Worm (Caenorhabditis elegans) whole organism, midembryonic: ENCODE measurements around the gene sma-9.

Experiments used
- T22C8.4 ChIP-seq: fragments of 200-800 bp; sonication (Bioruptor generic); IDR thresholded peaks from 2 replicates; pipeline ENCODE4 v1.3.6; 2022; ENCODE audit warnings: missing genetic modification characterization, missing compliant biosample characterization
- cog-1 ChIP-seq: sonication (generic microtip); optimal IDR thresholded peaks from 2 replicates; lab custom pipeline; 2016; ENCODE audit warnings: missing genetic modification characterization, missing compliant biosample characterization
- flt-1 ChIP-seq: fragments of 200-800 bp; sonication (Bioruptor generic); IDR thresholded peaks from 2 replicates; pipeline ENCODE4 v1.3.6; 2022; ENCODE audit warnings: missing genetic modification characterization, missing compliant biosample characterization
- klf-2 ChIP-seq: fragments of 200-800 bp; sonication (Bioruptor generic); conservative IDR thresholded peaks from 2 replicates; pipeline ENCODE4 v1.3.6; 2022; ENCODE audit warnings: missing genetic modification reagents, missing genetic modification characterization, missing compliant biosample characterization
- med-1 ChIP-seq: sonication (generic microtip); optimal IDR thresholded peaks from 2 replicates; lab custom pipeline; 2017; ENCODE audit warnings: missing genetic modification characterization, mild to moderate bottlenecking, missing compliant biosample characterization, antibody characterized with exemption, missing genetic modification reagents; ENCODE audit not compliant: insufficient read depth
- ref-1 ChIP-seq: fragments of 200-800 bp; sonication (Bioruptor generic); conservative IDR thresholded peaks from 2 replicates; pipeline ENCODE4 v1.3.6; 2022; ENCODE audit warnings: missing genetic modification reagents, missing genetic modification characterization, missing compliant biosample characterization
- tab-1 ChIP-seq: fragments of 200-800 bp; sonication (Bioruptor generic); IDR thresholded peaks from 2 replicates; pipeline ENCODE4 v1.3.6; 2022; ENCODE audit warnings: missing genetic modification characterization, missing compliant biosample characterization
- ztf-23 ChIP-seq: fragments of 200-800 bp; sonication (Bioruptor generic); IDR thresholded peaks from 2 replicates; pipeline ENCODE4 v1.3.6; 2022; ENCODE audit warnings: missing genetic modification reagents, missing genetic modification characterization, missing compliant biosample characterization
- ztf-29 ChIP-seq: fragments of 200-800 bp; sonication (Bioruptor generic); IDR thresholded peaks from 2 replicates; pipeline ENCODE4 v1.3.6; 2022; ENCODE audit warnings: missing genetic modification reagents, missing genetic modification characterization, missing compliant biosample characterization

sma-9 gene

ce11 chrX:10804441-10804840 lies 35.4 kb downstream of the sma-9 start, which contains the start of gene F31B12.4:
Gene F31B12.4, plus strand, starts transcription at chrX:10804741.
- no peak for TF ChIP-seq tab-1 (GFP tag; lab: Robert Waterston, UW)
- TF ChIP-seq flt-1 (GFP tag; lab: Robert Waterston, UW): no peak
- TF ChIP-seq T22C8.4 (GFP tag; lab: Robert Waterston, UW): no peak
- no peak for TF ChIP-seq ztf-23
- no peak for TF ChIP-seq ref-1
- TF ChIP-seq cog-1 (tag; lab: Kevin White, UChicago): no peak
- no peak for TF ChIP-seq med-1
- no peak for TF ChIP-seq ztf-29 (GFP tag; lab: Robert Waterston, UW)
- no peak for TF ChIP-seq klf-2 (GFP tag; lab: Robert Waterston, UW)

- TF ChIP-seq flt-1 (GFP tag; lab: Robert Waterston, UW) (no peak), ref-1 (no peak), klf-2 (GFP tag; lab: Robert Waterston, UW) (no peak), cog-1 (tag; lab: Kevin White, UChicago) (no peak), med-1 (no peak), tab-1 (GFP tag; lab: Robert Waterston, UW) (no peak), ztf-23 (no peak), T22C8.4 (GFP tag; lab: Robert Waterston, UW) (no peak), ztf-29 (GFP tag; lab: Robert Waterston, UW) (no peak)
Measured at ce11 chrX:10820511-10820910, 51.4 kb downstream of the sma-9 start, which contains the start of gene F31B12.3. Gene F31B12.3, minus strand, starts transcription at chrX:10820611.

- TF ChIP-seq ztf-23: peak; percentile 86
- TF ChIP-seq tab-1 (GFP tag; lab: Robert Waterston, UW): no peak; the same call in 1 of the 2 replicates
- TF ChIP-seq klf-2 (GFP tag; lab: Robert Waterston, UW): peak; percentile 58; the same call in 1 of the 2 replicates
- TF ChIP-seq flt-1 (GFP tag; lab: Robert Waterston, UW): peak; percentile 85
- peak; percentile 70 for TF ChIP-seq ztf-29 (GFP tag; lab: Robert Waterston, UW)
- TF ChIP-seq T22C8.4 (GFP tag; lab: Robert Waterston, UW): peak; percentile 72; the same call in 1 of the 2 replicates
- TF ChIP-seq cog-1 (tag; lab: Kevin White, UChicago): peak; percentile 11
- TF ChIP-seq med-1: peak; percentile 12
- peak; percentile 69 for TF ChIP-seq ref-1
Measured at ce11 chrX:10821160-10821559, 52.1 kb downstream of the sma-9 start.
